Worm (Caenorhabditis elegans) whole organism, young adult: ENCODE results near the gene F46F5.13.
"Not testable (repeated sequence)": the region's sequence is repeated elsewhere in the genome, so short reads cannot be mapped to it uniquely, and the experiment has no call there.

Source experiments
- C06A6.2 ChIP-seq: fragments of 200-800 bp; sonication (Bioruptor generic); conservative IDR thresholded peaks from 2 replicates; pipeline ENCODE4 v1.3.6; 2022; ENCODE audit warnings: missing genetic modification characterization, missing compliant biosample characterization
- attf-5 ChIP-seq: fragments of 200-800 bp; sonication (Bioruptor generic); optimal IDR thresholded peaks from 2 replicates; lab custom pipeline; 2018; ENCODE audit warnings: mild to moderate bottlenecking, missing genetic modification characterization, missing compliant biosample characterization
- madf-3 ChIP-seq: fragments of 200-800 bp; sonication (Bioruptor generic); IDR thresholded peaks from 2 replicates; pipeline ENCODE4 v1.3.6; 2022; ENCODE audit warnings: missing genetic modification reagents, missing genetic modification characterization, missing compliant biosample characterization

F46F5.13 gene

DNA sequence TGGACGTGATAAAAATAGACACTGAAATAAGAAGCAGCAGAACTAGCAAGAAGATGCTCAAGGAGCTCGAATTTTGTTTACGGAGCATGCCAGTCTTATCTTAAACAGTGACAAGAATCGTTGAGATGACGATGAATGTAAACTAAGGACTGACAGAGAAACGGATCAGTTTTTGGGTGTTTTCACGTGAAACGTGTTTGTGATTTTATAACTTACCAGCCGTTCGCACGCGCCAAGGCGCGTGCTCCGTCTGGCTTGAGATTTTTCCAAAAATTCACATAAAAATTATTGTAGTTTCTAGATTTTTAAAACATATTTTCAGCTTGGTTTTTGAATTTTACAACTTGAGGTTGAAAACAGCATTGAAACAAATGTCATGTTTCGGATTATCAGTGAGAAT, 47.5 kb downstream of the F46F5.13 start, which contains the start of gene F28A10.5:
Gene F28A10.5 (minus strand): TSS at position 101 of the 400 bp plus-strand sequence.
- TF ChIP-seq C06A6.2 (GFP tag; lab: Robert Waterston, UW); madf-3 (GFP tag; lab: Robert Waterston, UW); attf-5 (GFP tag; lab: Kevin White, UChicago): not testable (repeated sequence)
